Worm (Caenorhabditis elegans): ENCODE results near the gene C31E10.11.
"Not testable (repeated sequence)": the region's sequence is repeated elsewhere in the genome, so short reads cannot be mapped to it uniquely, and the experiment has no call there.

Gene C31E10.11

ce11 chrX:14003538-14003937, 13.0 kb upstream of the C31E10.11 start:
- TF ChIP-seq ceh-13 (GFP tag; optimal IDR thresholded peaks at IDR 0.05) (no peak), ceh-36 (tag; optimal IDR thresholded peaks at IDR 0.05) (no peak), sea-1 (GFP tag; conservative IDR thresholded peaks at IDR 0.05) (no peak), flt-1 (GFP tag; IDR thresholded peaks at IDR 0.05) (no peak), aly-1 (tag; optimal IDR thresholded peaks at IDR 0.05) (no peak), tbx-11 (GFP tag; IDR thresholded peaks at IDR 0.05) (no peak), pes-1 (GFP tag; IDR thresholded peaks at IDR 0.05) (no peak), scrt-1 (GFP tag; IDR thresholded peaks at IDR 0.05) (no peak), hmg-4 (GFP tag; optimal IDR thresholded peaks at IDR 0.05) (no peak), tra-4 (tag; optimal IDR thresholded peaks at IDR 0.05) (no peak), F13C5.2 (tag; optimal IDR thresholded peaks at IDR 0.05) (no peak)

DNA sequence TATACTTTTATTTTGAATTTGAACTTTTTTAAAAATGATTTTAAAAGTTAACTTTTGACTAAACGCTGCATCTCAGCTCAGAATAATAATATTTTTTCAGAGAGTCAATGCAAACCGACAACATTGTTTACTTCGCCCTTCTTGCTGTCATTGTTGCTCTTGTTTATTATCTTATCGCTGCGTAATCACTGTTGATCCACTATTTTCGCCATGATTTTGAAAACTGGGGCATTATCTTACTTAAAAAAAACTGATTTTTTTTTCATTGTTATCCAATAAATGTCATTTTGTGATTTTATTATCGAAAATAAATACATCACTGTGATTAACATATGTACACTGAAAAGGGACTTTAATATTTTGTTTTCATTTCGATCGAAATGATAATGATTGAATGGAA, 12.2 kb upstream of the C31E10.11 start:
- no peak for TF ChIP-seq scrt-1 (GFP tag; IDR thresholded peaks at IDR 0.05)
- no peak for TF ChIP-seq B0310.2 (tag; optimal IDR thresholded peaks at IDR 0.05)
- no peak for TF ChIP-seq tra-4 (tag; optimal IDR thresholded peaks at IDR 0.05)
- no peak for TF ChIP-seq aly-1 (tag; optimal IDR thresholded peaks at IDR 0.05)
- no peak for TF ChIP-seq ceh-13 (GFP tag; optimal IDR thresholded peaks at IDR 0.05)
- TF ChIP-seq F13C5.2 (tag; optimal IDR thresholded peaks at IDR 0.05) = no peak
- no peak for TF ChIP-seq pes-1 (GFP tag; IDR thresholded peaks at IDR 0.05)

ce11 chrX:14001494-14001974, 11.0 kb upstream of the C31E10.11 start, which contains the start of gene cytb-5.1:
Gene cytb-5.1, plus strand, starts transcription at chrX:14001924.
- TF ChIP-seq ets-7 (tag; optimal IDR thresholded peaks at IDR 0.05) = no peak
- no peak for TF ChIP-seq tbx-37 (GFP tag; conservative IDR thresholded peaks at IDR 0.05)
- TF ChIP-seq ceh-13 (GFP tag; optimal IDR thresholded peaks at IDR 0.05) = no peak
- no peak for TF ChIP-seq hmg-4 (GFP tag; optimal IDR thresholded peaks at IDR 0.05)
- TF ChIP-seq pes-1 (GFP tag; IDR thresholded peaks at IDR 0.05) = no peak
- TF ChIP-seq ceh-36 (tag; optimal IDR thresholded peaks at IDR 0.05) = no peak
- no peak for TF ChIP-seq F13C5.2 (tag; optimal IDR thresholded peaks at IDR 0.05)
- no peak for TF ChIP-seq flt-1 (GFP tag; IDR thresholded peaks at IDR 0.05)
- TF ChIP-seq aly-1 (tag; optimal IDR thresholded peaks at IDR 0.05) = no peak
- TF ChIP-seq tra-4 (tag; optimal IDR thresholded peaks at IDR 0.05) = no peak
- TF ChIP-seq ama-1 (optimal IDR thresholded peaks at IDR 0.05) = no peak
- no peak for TF ChIP-seq hnd-1 (tag; optimal IDR thresholded peaks at IDR 0.05)
- no peak for TF ChIP-seq tbx-11 (GFP tag; IDR thresholded peaks at IDR 0.05)

ce11 chrX:14000198-14000748, 9.7 kb upstream of the C31E10.11 start:
- TF ChIP-seq F13C5.2 (tag; optimal IDR thresholded peaks at IDR 0.05) = no peak
- TF ChIP-seq ceh-36 (tag; optimal IDR thresholded peaks at IDR 0.05) = peak; percentile 5

DNA sequence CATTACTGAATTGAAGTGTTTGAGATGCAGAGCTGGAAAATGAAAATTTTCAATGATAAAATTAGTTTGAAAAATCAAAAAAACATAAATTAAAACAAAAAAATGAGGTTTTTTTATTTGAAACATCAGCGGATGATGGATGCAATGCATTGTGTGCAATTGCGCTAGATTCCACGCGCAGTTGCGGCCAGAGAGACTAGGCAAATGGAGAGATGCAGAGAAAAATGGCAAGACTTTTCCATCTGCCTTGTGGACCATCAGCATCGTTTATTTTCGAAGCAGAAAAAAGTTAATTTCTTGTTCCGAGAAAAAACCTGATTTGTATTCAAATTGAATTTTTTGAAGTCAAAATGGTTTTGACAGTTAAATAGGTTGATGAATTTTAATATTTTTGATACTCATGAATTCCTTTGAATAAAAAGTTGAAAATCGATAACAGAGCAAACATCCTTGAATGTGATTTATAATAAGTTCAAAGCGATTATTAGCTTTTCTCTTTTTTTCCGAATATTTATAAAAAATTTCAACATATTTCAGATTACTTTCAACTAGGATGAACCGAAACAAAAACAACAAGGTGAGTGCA, 5.3 kb upstream of the C31E10.11 start, which contains the start of the genes C31E10.5 and C31E10.6:
Gene C31E10.5 (minus strand): TSS at position 32 of the 586 bp plus-strand sequence.
Gene C31E10.6 (plus strand): TSS at position 536 of the 586 bp plus-strand sequence.
- no peak for TF ChIP-seq B0310.2 (tag; optimal IDR thresholded peaks at IDR 0.05)
- TF ChIP-seq hmg-4 (GFP tag; optimal IDR thresholded peaks at IDR 0.05) = no peak
- TF ChIP-seq aly-1 (tag; optimal IDR thresholded peaks at IDR 0.05) = no peak
- 0 out of 2 replicates have a peak, but pooled peaks have one; percentile 9 for TF ChIP-seq tbx-37 (GFP tag; conservative IDR thresholded peaks at IDR 0.05)
- TF ChIP-seq sea-1 (GFP tag; conservative IDR thresholded peaks at IDR 0.05) = no peak
- no peak for TF ChIP-seq ceh-13 (GFP tag; optimal IDR thresholded peaks at IDR 0.05)
- TF ChIP-seq scrt-1 (GFP tag; IDR thresholded peaks at IDR 0.05) = 0 out of 2 replicates have a peak, but pooled peaks have one; percentile 34
- no peak for TF ChIP-seq ama-1 (optimal IDR thresholded peaks at IDR 0.05)
- no peak for TF ChIP-seq pes-1 (GFP tag; IDR thresholded peaks at IDR 0.05)
- TF ChIP-seq F13C5.2 (tag; optimal IDR thresholded peaks at IDR 0.05) = peak; percentile 66
- TF ChIP-seq flt-1 (GFP tag; IDR thresholded peaks at IDR 0.05) = no peak
- TF ChIP-seq ets-7 (tag; optimal IDR thresholded peaks at IDR 0.05) = no peak
- TF ChIP-seq ceh-36 (tag; optimal IDR thresholded peaks at IDR 0.05) = no peak
- no peak for TF ChIP-seq tbx-11 (GFP tag; IDR thresholded peaks at IDR 0.05)
- TF ChIP-seq tra-4 (tag; optimal IDR thresholded peaks at IDR 0.05) = no peak
- TF ChIP-seq hnd-1 (tag; optimal IDR thresholded peaks at IDR 0.05) = no peak
- TF ChIP-seq hmbx-1 (tag; optimal IDR thresholded peaks at IDR 0.05) = no peak

ce11 chrX:13986307-13986706, 4.3 kb downstream of the C31E10.11 start, which contains the start of gene irld-24:
Gene irld-24, plus strand, starts transcription at chrX:13986607.
- no peak for TF ChIP-seq B0310.2 (tag; optimal IDR thresholded peaks at IDR 0.05)
- no peak for TF ChIP-seq hnd-1 (tag; optimal IDR thresholded peaks at IDR 0.05)
- no peak for TF ChIP-seq scrt-1 (GFP tag; IDR thresholded peaks at IDR 0.05)

DNA sequence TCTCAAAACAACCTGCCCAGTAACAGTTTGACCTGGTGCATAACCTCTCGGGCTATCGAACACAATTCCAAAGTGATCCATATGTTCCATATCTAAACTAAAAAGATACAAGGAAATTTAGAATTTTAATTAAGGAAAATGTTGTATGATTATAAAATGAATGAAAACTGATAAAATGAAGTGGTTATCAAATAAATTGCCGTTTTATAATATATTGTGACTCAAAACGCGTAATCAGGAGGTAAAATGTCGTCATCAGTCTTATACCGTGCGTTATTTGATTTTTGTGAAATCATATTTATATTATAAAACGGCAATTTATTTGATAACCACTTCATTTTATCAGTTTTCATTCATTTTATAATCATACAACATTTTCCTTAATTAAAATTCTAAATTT, 10.2 kb downstream of the C31E10.11 start, which contains the start of gene arrd-24:
Gene arrd-24 (minus strand): TSS at position 101 of the 400 bp plus-strand sequence.
- not testable (repeated sequence) for TF ChIP-seq ceh-36 (tag; optimal IDR thresholded peaks at IDR 0.05); sea-1 (GFP tag; conservative IDR thresholded peaks at IDR 0.05); hnd-1 (tag; optimal IDR thresholded peaks at IDR 0.05)

DNA sequence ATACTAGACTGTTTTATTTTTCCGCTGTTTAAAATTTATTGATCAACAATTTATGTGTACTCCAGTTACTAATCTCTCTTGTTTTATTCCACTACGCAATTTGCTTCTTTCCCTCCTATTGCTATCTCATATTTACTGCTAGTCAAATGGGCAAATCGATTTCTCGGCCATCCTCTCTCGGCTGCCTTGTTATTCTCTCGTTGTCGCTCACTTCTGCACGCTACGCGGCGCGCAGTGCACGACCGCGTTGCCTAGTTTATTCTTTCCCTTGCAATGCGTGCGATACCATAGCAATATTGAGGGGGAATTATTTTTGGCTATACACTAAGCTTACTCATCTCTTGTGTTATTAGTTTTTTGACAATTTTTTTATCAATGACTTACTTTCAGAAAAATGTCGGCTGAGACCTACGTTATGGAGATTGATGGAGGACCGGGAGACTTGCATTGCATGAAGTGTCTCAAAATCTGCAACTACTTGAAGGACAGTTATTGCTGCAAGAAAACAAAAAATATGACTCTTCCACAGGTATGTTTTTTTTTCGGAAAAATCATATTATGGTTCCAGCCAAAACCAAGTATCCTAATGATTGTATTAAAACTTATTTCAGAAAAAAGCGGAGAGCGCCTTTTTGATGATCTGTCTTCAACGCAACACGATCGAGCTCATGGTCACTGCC, 13.0 kb downstream of the C31E10.11 start, which contains the start of gene F48F7.6:
Gene F48F7.6 (plus strand): TSS at position 391 of the 680 bp plus-strand sequence.
- peak; percentile 72 for TF ChIP-seq hmg-4 (GFP tag; optimal IDR thresholded peaks at IDR 0.05)
- TF ChIP-seq flt-1 (GFP tag; IDR thresholded peaks at IDR 0.05) = peak; percentile 40; the same call in 1 of the 2 replicates
- no peak for TF ChIP-seq tra-4 (tag; optimal IDR thresholded peaks at IDR 0.05)
- peak; percentile 50 for TF ChIP-seq F13C5.2 (tag; optimal IDR thresholded peaks at IDR 0.05)
- peak; percentile 60 for TF ChIP-seq aly-1 (tag; optimal IDR thresholded peaks at IDR 0.05)

All from whole organism, early embryonic.